Fruit fly (Drosophila melanogaster) whole organism, embryonic: Measurements from ENCODE around the gene CG42514.

Experiments
- Atf3 ChIP-seq: fragments of 200-800 bp; sonication (Bioruptor generic); optimal IDR thresholded peaks from 3 replicates; lab custom pipeline; 2016; ENCODE audit warnings: missing biosample characterization, missing genetic modification characterization
- BtbVII ChIP-seq: fragments of 200-800 bp; sonication (Bioruptor generic); optimal IDR thresholded peaks from 3 replicates; lab custom pipeline; 2017; ENCODE audit warnings: missing biosample characterization, mild to moderate bottlenecking, missing genetic modification characterization
- CG1024 ChIP-seq: fragments of 200-800 bp; sonication (Bioruptor generic); IDR thresholded peaks from 2 replicates; pipeline ENCODE4 v1.3.6; 2022; ENCODE audit warnings: missing biosample characterization, missing genetic modification characterization
- CG12104 ChIP-seq: fragments of 200-800 bp; sonication (Bioruptor generic); optimal IDR thresholded peaks from 3 replicates; lab custom pipeline; 2016; ENCODE audit warnings: missing biosample characterization, missing genetic modification characterization
- CG12391 ChIP-seq: fragments of 200-800 bp; sonication (Bioruptor generic); optimal IDR thresholded peaks from 3 replicates; lab custom pipeline; 2018; ENCODE audit warnings: missing biosample characterization, mild to moderate bottlenecking, missing genetic modification characterization, moderate library complexity
- CG14965 ChIP-seq: fragments of 200-800 bp; sonication (Bioruptor generic); optimal IDR thresholded peaks from 2 replicates; lab custom pipeline; 2016; ENCODE audit warnings: missing biosample characterization, missing genetic modification characterization, borderline replicate concordance
- CG2678 ChIP-seq: fragments of 200-800 bp; sonication (Bioruptor generic); optimal IDR thresholded peaks from 3 replicates; lab custom pipeline; 2019; ENCODE audit warnings: missing biosample characterization, mild to moderate bottlenecking, missing genetic modification characterization, moderate library complexity
- CG2712 ChIP-seq: fragments of 200-800 bp; optimal IDR thresholded peaks from 3 replicates; lab custom pipeline; 2019; ENCODE audit warnings: missing biosample characterization, mild to moderate bottlenecking, missing genetic modification characterization, moderate library complexity
- CG3163 ChIP-seq: fragments of 200-800 bp; sonication (Bioruptor generic); optimal IDR thresholded peaks from 3 replicates; lab custom pipeline; 2016; ENCODE audit warnings: missing biosample characterization, missing genetic modification characterization
- CG33557 ChIP-seq: fragments of 200-800 bp; sonication (Bioruptor generic); optimal IDR thresholded peaks from 2 replicates; lab custom pipeline; 2019; ENCODE audit warnings: missing biosample characterization, mild to moderate bottlenecking, missing genetic modification characterization, moderate library complexity
- CG3838 ChIP-seq: fragments of 200-800 bp; sonication (Bioruptor generic); optimal IDR thresholded peaks from 3 replicates; lab custom pipeline; 2016; ENCODE audit warnings: missing biosample characterization, missing genetic modification characterization
- CG43689 ChIP-seq: fragments of 200-800 bp; sonication (Bioruptor generic); IDR thresholded peaks from 2 replicates; pipeline ENCODE4 v1.3.6; 2022; ENCODE audit warnings: missing biosample characterization, missing genetic modification characterization
- CG6654 ChIP-seq: fragments of 200-800 bp; sonication (Bioruptor generic); optimal IDR thresholded peaks from 2 replicates; lab custom pipeline; 2017; ENCODE audit warnings: missing biosample characterization, mild to moderate bottlenecking, missing genetic modification characterization
- CG7372 ChIP-seq: fragments of 200-800 bp; sonication (Bioruptor generic); IDR thresholded peaks from 2 replicates; pipeline ENCODE4 v1.3.6; 2022; ENCODE audit warnings: missing biosample characterization, missing genetic modification characterization
- CG7786 ChIP-seq: fragments of 200-800 bp; sonication (Bioruptor generic); optimal IDR thresholded peaks from 2 replicates; lab custom pipeline; 2016; ENCODE audit warnings: missing biosample characterization, missing genetic modification characterization
- CG9876 ChIP-seq: fragments of 200-800 bp; sonication (Bioruptor generic); optimal IDR thresholded peaks from 2 replicates; lab custom pipeline; 2016; ENCODE audit warnings: missing biosample characterization, missing genetic modification characterization
- Camta ChIP-seq: fragments of 200-800 bp; sonication (Bioruptor generic); optimal IDR thresholded peaks from 2 replicates; lab custom pipeline; 2016; ENCODE audit warnings: missing biosample characterization, missing genetic modification characterization
- CkIIα-i1 ChIP-seq: fragments of 200-800 bp; sonication (Bioruptor generic); IDR thresholded peaks from 2 replicates; pipeline ENCODE4 v1.3.6; 2022; ENCODE audit warnings: missing biosample characterization, missing genetic modification characterization
- D19B ChIP-seq: fragments of 200-800 bp; sonication (Bioruptor generic); optimal IDR thresholded peaks from 2 replicates; lab custom pipeline; 2017; ENCODE audit warnings: missing biosample characterization, mild to moderate bottlenecking, missing genetic modification characterization
- Deaf1 ChIP-seq: fragments of 200-800 bp; optimal IDR thresholded peaks from 3 replicates; lab custom pipeline; 2019; ENCODE audit warnings: missing biosample characterization, mild to moderate bottlenecking, missing genetic modification characterization, moderate library complexity
- Dp ChIP-seq: fragments of 200-800 bp; sonication (Bioruptor generic); optimal IDR thresholded peaks from 2 replicates; lab custom pipeline; 2018; ENCODE audit warnings: missing biosample characterization, mild to moderate bottlenecking, missing genetic modification characterization, moderate library complexity
- Ets65A ChIP-seq: fragments of 200-800 bp; sonication (Bioruptor generic); peaks from one replicate; lab custom pipeline; 2016; ENCODE audit warnings: missing biosample characterization, missing genetic modification characterization
- Lhr ChIP-seq: fragments of 200-800 bp; sonication (Bioruptor generic); optimal IDR thresholded peaks from 3 replicates; lab custom pipeline; 2017; ENCODE audit warnings: mild to moderate bottlenecking, missing biosample characterization, missing genetic modification reagents, missing genetic modification characterization
- Ravus ChIP-seq: fragments of 200-800 bp; sonication (Bioruptor generic); IDR thresholded peaks from 2 replicates; pipeline ENCODE4 v1.3.6; 2022; ENCODE audit warnings: missing biosample characterization, missing genetic modification characterization
- Sin3A ChIP-seq: fragments of >200 bp; optimal IDR thresholded peaks from 2 replicates; lab custom pipeline; 2018
- TFAM ChIP-seq: fragments of 200-800 bp; sonication (Bioruptor generic); optimal IDR thresholded peaks from 2 replicates; lab custom pipeline; 2017; ENCODE audit warnings: missing biosample characterization, missing genetic modification characterization, inconsistent platforms
- ab ChIP-seq: fragments of 200-800 bp; sonication (Bioruptor generic); optimal IDR thresholded peaks from 2 replicates; lab custom pipeline; 2016; ENCODE audit warnings: missing biosample characterization, missing genetic modification characterization
- abd-A ChIP-seq: fragments of 200-800 bp; sonication (Bioruptor generic); optimal IDR thresholded peaks from 3 replicates; lab custom pipeline; 2019; ENCODE audit warnings: missing biosample characterization, mild to moderate bottlenecking, missing genetic modification characterization, moderate library complexity
- bab2 ChIP-seq: fragments of 200-800 bp; sonication (Bioruptor generic); optimal IDR thresholded peaks from 2 replicates; lab custom pipeline; 2016; ENCODE audit warnings: missing biosample characterization, missing genetic modification characterization
- cas ChIP-seq: fragments of 200-800 bp; sonication (Bioruptor generic); IDR thresholded peaks from 2 replicates; pipeline ENCODE4 v1.3.6; 2022; ENCODE audit warnings: missing biosample characterization, missing genetic modification characterization
- cato ChIP-seq: fragments of 200-800 bp; sonication (Bioruptor generic); optimal IDR thresholded peaks from 2 replicates; lab custom pipeline; 2016; ENCODE audit warnings: missing biosample characterization, missing genetic modification characterization, borderline replicate concordance
- caup ChIP-seq: fragments of 200-800 bp; sonication (Bioruptor generic); optimal IDR thresholded peaks from 3 replicates; lab custom pipeline; 2017; ENCODE audit warnings: missing biosample characterization, mild to moderate bottlenecking, missing genetic modification characterization, moderate library complexity; ENCODE audit not compliant: severe bottlenecking
- dimm ChIP-seq: fragments of 200-800 bp; sonication (Bioruptor generic); IDR thresholded peaks from 2 replicates; pipeline ENCODE4 v1.3.6; 2022; ENCODE audit warnings: missing biosample characterization, missing genetic modification characterization
- en ChIP-seq: fragments of 200-800 bp; sonication (Bioruptor generic); optimal IDR thresholded peaks from 2 replicates; lab custom pipeline; 2016; ENCODE audit warnings: missing biosample characterization, missing genetic modification characterization
- fd64A ChIP-seq: fragments of 200-800 bp; sonication (Bioruptor generic); optimal IDR thresholded peaks from 3 replicates; lab custom pipeline; 2018; ENCODE audit warnings: missing biosample characterization, mild to moderate bottlenecking, missing genetic modification characterization
- gcm ChIP-seq: fragments of 200-800 bp; sonication (Bioruptor generic); optimal IDR thresholded peaks from 2 replicates; lab custom pipeline; 2019; ENCODE audit warnings: missing biosample characterization, mild to moderate bottlenecking, missing genetic modification characterization, moderate library complexity
- hth ChIP-seq: fragments of >200 bp; optimal IDR thresholded peaks from 2 replicates; lab custom pipeline; 2017; ENCODE audit warnings: inconsistent platforms
- ind ChIP-seq: fragments of 200-800 bp; sonication (Bioruptor generic); optimal IDR thresholded peaks from 3 replicates; lab custom pipeline; 2016; ENCODE audit warnings: missing biosample characterization, missing genetic modification characterization
- insv ChIP-seq, 2 experiments: fragments of 200-800 bp; sonication (Bioruptor generic); optimal IDR thresholded peaks; 3 replicates each; lab custom pipeline; 2016 to 2018; ENCODE audit warnings: missing biosample characterization in 2 of 2, missing genetic modification characterization in 2 of 2
- lola ChIP-seq, 3 experiments: fragments of >200 bp in 2 of 3; fragments of 200-800 bp in 1 of 3; sonication (Bioruptor generic) in 1 of 3; optimal IDR thresholded peaks; 2 replicates each; lab custom pipeline; 2017 to 2019; ENCODE audit warnings: missing biosample characterization in 3 of 3, missing genetic modification characterization in 3 of 3, mild to moderate bottlenecking in 1 of 3, moderate library complexity in 1 of 3
- mam ChIP-seq: fragments of 200-800 bp; sonication (Bioruptor generic); optimal IDR thresholded peaks from 3 replicates; lab custom pipeline; 2016; ENCODE audit warnings: missing biosample characterization, missing genetic modification characterization
- org-1 ChIP-seq: fragments of 200-800 bp; sonication (Bioruptor generic); optimal IDR thresholded peaks from 2 replicates; lab custom pipeline; 2017; ENCODE audit warnings: missing biosample characterization, missing genetic modification characterization
- pum ChIP-seq: fragments of 200-800 bp; sonication (Bioruptor generic); optimal IDR thresholded peaks from 2 replicates; lab custom pipeline; 2016; ENCODE audit warnings: missing biosample characterization, missing genetic modification characterization
- ro ChIP-seq: fragments of 200-800 bp; sonication (Bioruptor generic); IDR thresholded peaks from 2 replicates; pipeline ENCODE4 v1.3.6; 2022; ENCODE audit warnings: missing biosample characterization, missing genetic modification characterization
- schlank ChIP-seq: fragments of 200-800 bp; sonication (Bioruptor generic); optimal IDR thresholded peaks from 2 replicates; lab custom pipeline; 2018; ENCODE audit warnings: missing biosample characterization, mild to moderate bottlenecking, missing genetic modification characterization
- sens ChIP-seq: fragments of 200-800 bp; sonication (Bioruptor generic); peaks from one replicate; lab custom pipeline; 2016; ENCODE audit warnings: missing biosample characterization, missing genetic modification characterization
- slbo ChIP-seq: fragments of 200-800 bp; sonication (Bioruptor generic); IDR thresholded peaks from 2 replicates; pipeline ENCODE4 v1.3.6; 2022; ENCODE audit warnings: missing biosample characterization, missing genetic modification characterization
- tx ChIP-seq: fragments of 200-800 bp; sonication (Bioruptor generic); optimal IDR thresholded peaks from 2 replicates; lab custom pipeline; 2016; ENCODE audit warnings: missing biosample characterization, missing genetic modification characterization
- vfl ChIP-seq: fragments of 200-800 bp; sonication (Bioruptor generic); optimal IDR thresholded peaks from 2 replicates; lab custom pipeline; 2016; ENCODE audit warnings: missing biosample characterization, missing genetic modification characterization
- vvl ChIP-seq: fragments of 200-800 bp; sonication (Bioruptor generic); IDR thresholded peaks from 2 replicates; pipeline ENCODE4 v1.3.6; 2022; ENCODE audit warnings: missing biosample characterization, missing genetic modification characterization
- wor ChIP-seq: fragments of 200-800 bp; sonication (Bioruptor generic); IDR thresholded peaks from 2 replicates; pipeline ENCODE4 v1.3.6; 2022; ENCODE audit warnings: missing biosample characterization, missing genetic modification characterization
- yki ChIP-seq: fragments of >200 bp; optimal IDR thresholded peaks from 3 replicates; lab custom pipeline; 2018

The CG42514 gene

DNA sequence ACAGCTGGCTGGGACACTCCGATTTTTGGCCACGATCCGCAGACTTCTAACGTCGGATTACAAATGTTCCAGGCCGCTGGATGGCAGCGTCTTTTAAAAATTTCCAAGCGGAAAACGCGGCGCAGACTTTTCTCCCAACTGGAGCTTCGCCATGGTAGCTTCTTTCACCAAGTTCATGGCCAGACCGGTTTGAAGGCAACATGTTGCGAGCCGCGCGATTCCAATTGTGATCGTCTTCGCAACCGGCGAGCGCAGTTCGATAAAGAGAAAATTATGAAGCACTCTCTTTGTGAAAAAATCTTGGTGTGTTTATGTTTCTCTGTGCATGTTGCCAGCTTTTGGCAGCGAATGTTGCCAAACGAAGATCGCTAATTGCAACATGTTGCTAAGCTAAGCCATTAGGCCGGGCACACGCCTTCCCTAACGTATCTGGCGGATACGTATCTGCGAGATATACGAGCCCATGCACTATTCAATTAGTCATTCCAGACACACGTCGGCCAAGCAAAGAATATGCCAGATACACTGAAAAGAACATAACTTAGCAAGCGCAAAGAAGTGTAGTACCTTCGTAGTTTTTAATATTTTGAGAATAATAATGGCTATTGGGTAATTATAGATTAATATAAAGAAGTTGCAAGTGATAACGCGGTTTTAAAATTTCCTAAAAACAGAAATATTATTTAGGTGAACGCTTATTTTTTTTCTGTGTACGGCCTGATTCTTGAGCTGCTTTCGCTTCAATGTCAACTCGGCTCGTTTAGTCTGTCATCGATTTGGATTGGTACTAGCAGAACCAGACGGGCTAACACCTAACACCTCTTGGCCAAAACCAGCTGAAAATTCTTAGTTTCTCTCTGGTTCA, 43.9 kb downstream of the CG42514 start, which contains the start of gene dsx-c73A (continued):
- TF ChIP-seq Lhr (no peak), Dp (no peak), CG14965 (GFP tag; lab: Kevin White, UChicago) (no peak), CG3838 (no peak), CG33557 (GFP tag; lab: Kevin White, UChicago) (no peak), sens (GFP tag; lab: Kevin White, UChicago) (peak; percentile 90), vfl (GFP tag; lab: Kevin White, UChicago) (no peak), gcm (no peak), caup (GFP tag; lab: Kevin White, UChicago) (no peak), en (no peak), slbo (GFP tag; lab: Robert Waterston, UW) (peak; percentile 16; the same call in 1 of the 2 replicates), CG6654 (GFP tag; lab: Kevin White, UChicago) (peak; percentile 5), tx (GFP tag; lab: Kevin White, UChicago) (no peak), yki (lab: Kevin White, UChicago) (no peak), dimm (no peak), ro (GFP tag; lab: Robert Waterston, UW) (no peak), CG43689 (GFP tag; lab: Robert Waterston, UW) (no peak), insv (GFP tag; optimal IDR thresholded peaks at IDR 0.05; lab: Kevin White, UChicago) (no peak), CG7372 (GFP tag; lab: Robert Waterston, UW) (no peak), mam (GFP tag; lab: Kevin White, UChicago) (no peak), CG12104 (no peak), wor (GFP tag; lab: Robert Waterston, UW) (no peak), schlank (tag; lab: Kevin White, UChicago) (no peak), Camta (no peak), CG2712 (tag; lab: Kevin White, UChicago) (peak; percentile 64), ind (GFP tag; lab: Kevin White, UChicago) (no peak), cas (GFP tag; lab: Robert Waterston, UW) (no peak), Atf3 (GFP tag; lab: Kevin White, UChicago) (no peak), Ravus (no peak), CG3163 (GFP tag; lab: Kevin White, UChicago) (peak; percentile 90), BtbVII (GFP tag; lab: Kevin White, UChicago) (no peak), CG9876 (GFP tag; lab: Kevin White, UChicago) (no peak), CkIIα-i1 (GFP tag; lab: Robert Waterston, UW) (no peak), CG2678 (tag; lab: Kevin White, UChicago) (peak; percentile 35), abd-A (tag; lab: Kevin White, UChicago) (no peak), Sin3A (lab: Kevin White, UChicago) (no peak), ab (GFP tag; lab: Kevin White, UChicago) (no peak), D19B (GFP tag; lab: Kevin White, UChicago) (no peak), Deaf1 (no peak), Ets65A (peak; percentile 89), lola (GFP tag; optimal IDR thresholded peaks at IDR 0.05; lab: Kevin White, UChicago) (peak in 1 of 3 experiments; percentile 74), cato (GFP tag; lab: Kevin White, UChicago) (no peak), CG1024 (GFP tag; lab: Robert Waterston, UW) (no peak), TFAM (GFP tag; lab: Kevin White, UChicago) (no peak), bab2 (no peak), fd64A (GFP tag; lab: Kevin White, UChicago) (no peak), org-1 (GFP tag; lab: Kevin White, UChicago) (no peak), pum (GFP tag; lab: Kevin White, UChicago) (no peak), vvl (peak; percentile 65), CG7786 (GFP tag; lab: Kevin White, UChicago) (no peak), CG12391 (tag; lab: Kevin White, UChicago) (peak; percentile 51), hth (lab: Kevin White, UChicago) (no peak)
